Fruit fly (Drosophila melanogaster) ovary, adult (tissue): ENCODE measurements around the gene Rpn7.

Experiments
- CG17801 ChIP-seq: fragments of 200-800 bp; optimal IDR thresholded peaks from 2 replicates; lab custom pipeline; 2019; ENCODE audit warnings: missing biosample characterization, mild to moderate bottlenecking, missing genetic modification characterization, moderate library complexity; ENCODE audit not compliant: partially characterized antibody

Gene Rpn7

dm6 chr3R:22411879-22412587, 49.8 kb downstream of the Rpn7 start:
- no peak for TF ChIP-seq CG17801
